Worm (Caenorhabditis elegans) whole organism, L1 larva: ENCODE results near the gene madf-5.

Source experiments
- nhr-76 ChIP-seq: sonication (generic microtip); optimal IDR thresholded peaks from 2 replicates; lab custom pipeline; 2017; ENCODE audit warnings: missing biosample characterization, missing genetic modification characterization
- skn-1 ChIP-seq: fragments of 150-350 bp; optimal IDR thresholded peaks from 2 replicates; lab custom pipeline; 2014; ENCODE audit warnings: missing biosample characterization, missing genetic modification characterization

ce11 chrII:14573315-14573714 lies at the start of gene madf-5:
- TF ChIP-seq nhr-76 (tag; lab: Kevin White, UChicago) (no peak), skn-1 (tag; lab: Kevin White, UChicago) (no peak)
